Worm (Caenorhabditis elegans) whole organism, L1 larva: ENCODE measurements around the gene Y54F10BM.21.

Experiments
- ceh-82 ChIP-seq, 3 experiments: fragments of 150-350 bp in 1 of 3; sonication (generic microtip) in 2 of 3; optimal IDR thresholded peaks; 2 replicates each; lab custom pipeline; 2014 to 2017; ENCODE audit warnings: missing biosample characterization in 3 of 3, missing genetic modification characterization in 3 of 3
- egl-27 ChIP-seq, 2 experiments: fragments of 150-350 bp in 1 of 2; sonication (generic microtip); optimal IDR thresholded peaks; 3 replicates each; lab custom pipeline; 2017 to 2018; ENCODE audit warnings: missing biosample characterization in 2 of 2, missing genetic modification characterization in 2 of 2, missing genetic modification reagents in 2 of 2
- elt-3 ChIP-seq, 6 experiments: fragments of 150-350 bp in 1 of 6; sonication (generic microtip); optimal IDR thresholded peaks; 2 replicates each; lab custom pipeline; 2017 to 2018; ENCODE audit warnings: missing biosample characterization in 6 of 6, missing genetic modification characterization in 6 of 6, inconsistent platforms in 1 of 6
- fos-1 ChIP-seq: fragments of 150-350 bp; optimal IDR thresholded peaks from 2 replicates; lab custom pipeline; 2014; ENCODE audit warnings: missing biosample characterization, missing genetic modification characterization
- hpl-2 ChIP-seq: fragments of 150-350 bp; optimal IDR thresholded peaks from 2 replicates; lab custom pipeline; 2014; ENCODE audit warnings: missing biosample characterization, missing genetic modification reagents, missing genetic modification characterization
- lin-39 ChIP-seq: fragments of 150-350 bp; optimal IDR thresholded peaks from 2 replicates; lab custom pipeline; 2014; ENCODE audit warnings: missing biosample characterization, missing genetic modification reagents, missing genetic modification characterization
- pag-3 ChIP-seq: sonication (generic microtip); optimal IDR thresholded peaks from 2 replicates; lab custom pipeline; 2017; ENCODE audit warnings: missing genetic modification characterization, mild to moderate bottlenecking, missing compliant biosample characterization, antibody characterized with exemption, borderline replicate concordance; ENCODE audit not compliant: insufficient read depth
- rnt-1 ChIP-seq: sonication (generic microtip); optimal IDR thresholded peaks from 2 replicates; lab custom pipeline; 2016; ENCODE audit warnings: mild to moderate bottlenecking, missing genetic modification characterization, moderate library complexity, missing compliant biosample characterization
- tbx-2 ChIP-seq: sonication (generic microtip); optimal IDR thresholded peaks from 2 replicates; lab custom pipeline; 2016; ENCODE audit warnings: missing genetic modification characterization, missing compliant biosample characterization
- unc-130 ChIP-seq: fragments of 150-350 bp; optimal IDR thresholded peaks from 2 replicates; lab custom pipeline; 2017; ENCODE audit warnings: missing biosample characterization, missing genetic modification characterization, inconsistent platforms
- unc-30 ChIP-seq: sonication (generic microtip); optimal IDR thresholded peaks from 2 replicates; lab custom pipeline; 2017; ENCODE audit warnings: missing biosample characterization, missing genetic modification characterization
- unc-62 ChIP-seq: fragments of 150-350 bp; optimal IDR thresholded peaks from 2 replicates; lab custom pipeline; 2014; ENCODE audit warnings: missing biosample characterization, missing genetic modification reagents, missing genetic modification characterization
- ztf-4 ChIP-seq: fragments of 150-350 bp; optimal IDR thresholded peaks from 2 replicates; lab custom pipeline; 2014; ENCODE audit warnings: missing biosample characterization, missing genetic modification characterization

ce11 chrIII:2258863-2259262 is 18.1 kb upstream of the Y54F10BM.21 start, which contains the start of gene fbxa-43:
- TF ChIP-seq unc-62 (no peak), ceh-82 (tag; optimal IDR thresholded peaks at IDR 0.05; lab: Kevin White, UChicago) (no peak), pag-3 (tag; lab: Kevin White, UChicago) (no peak), lin-39 (no peak), hpl-2 (no peak), egl-27 (tag; optimal IDR thresholded peaks at IDR 0.05; lab: Kevin White, UChicago) (no peak), unc-30 (no peak), elt-3 (tag; optimal IDR thresholded peaks at IDR 0.05; lab: Kevin White, UChicago) (no peak), fos-1 (no peak), rnt-1 (no peak), ztf-4 (tag; lab: Kevin White, UChicago) (no peak), unc-130 (tag; lab: Kevin White, UChicago) (no peak), tbx-2 (tag; lab: Kevin White, UChicago) (no peak)
